Worm (Caenorhabditis elegans) whole organism, L3 larva: ENCODE data around the gene aakb-1.

Experiments used
- R02D3.7 ChIP-seq: fragments of 150-350 bp; optimal IDR thresholded peaks from 2 replicates; lab custom pipeline; 2014; ENCODE audit warnings: missing biosample characterization, missing genetic modification characterization
- aly-2 ChIP-seq: fragments of 150-350 bp; optimal IDR thresholded peaks from 2 replicates; lab custom pipeline; 2014; ENCODE audit warnings: missing biosample characterization, missing genetic modification characterization
- ceh-16 ChIP-seq: sonication (generic microtip); optimal IDR thresholded peaks from 2 replicates; lab custom pipeline; 2017; ENCODE audit warnings: missing biosample characterization, missing genetic modification characterization
- ceh-28 ChIP-seq: fragments of 150-350 bp; optimal IDR thresholded peaks from 2 replicates; lab custom pipeline; 2014; ENCODE audit warnings: missing biosample characterization, missing genetic modification reagents, missing genetic modification characterization
- ceh-9 ChIP-seq: sonication (generic microtip); optimal IDR thresholded peaks from 2 replicates; lab custom pipeline; 2018; ENCODE audit warnings: missing biosample characterization, missing genetic modification characterization
- daf-12 ChIP-seq: fragments of 150-350 bp; optimal IDR thresholded peaks from 2 replicates; lab custom pipeline; 2014; ENCODE audit warnings: missing biosample characterization, missing genetic modification reagents, missing genetic modification characterization
- egl-27 ChIP-seq: sonication (generic microtip); optimal IDR thresholded peaks from 4 replicates; lab custom pipeline; 2017; ENCODE audit warnings: missing biosample characterization, missing genetic modification reagents, missing genetic modification characterization
- egl-5 ChIP-seq: fragments of 150-350 bp; optimal IDR thresholded peaks from 2 replicates; lab custom pipeline; 2017; ENCODE audit warnings: missing biosample characterization, missing genetic modification reagents, missing genetic modification characterization, inconsistent platforms
- elt-1 ChIP-seq: fragments of 150-350 bp; optimal IDR thresholded peaks from 2 replicates; lab custom pipeline; 2014; ENCODE audit warnings: missing biosample characterization, missing genetic modification characterization
- elt-2 ChIP-seq: sonication (generic microtip); optimal IDR thresholded peaks from 2 replicates; lab custom pipeline; 2016; ENCODE audit warnings: missing genetic modification reagents, mild to moderate bottlenecking, missing genetic modification characterization, missing compliant biosample characterization
- elt-3 ChIP-seq, 3 experiments: fragments of 150-350 bp in 1 of 3; sonication (generic microtip) in 2 of 3; optimal IDR thresholded peaks; 2 replicates in 2 of 3; 4 replicates in 1 of 3; lab custom pipeline; 2014 to 2017; ENCODE audit warnings: missing biosample characterization in 3 of 3, missing genetic modification characterization in 3 of 3
- eor-1 ChIP-seq, 2 experiments: fragments of 150-350 bp; optimal IDR thresholded peaks; 2 replicates each; lab custom pipeline; 2014 to 2018; ENCODE audit warnings: missing biosample characterization in 2 of 2, missing genetic modification characterization in 2 of 2
- fkh-10 ChIP-seq: sonication (generic microtip); optimal IDR thresholded peaks from 2 replicates; lab custom pipeline; 2017; ENCODE audit warnings: missing biosample characterization, missing genetic modification reagents, missing genetic modification characterization
- fkh-2 ChIP-seq: fragments of 150-350 bp; optimal IDR thresholded peaks from 2 replicates; lab custom pipeline; 2014; ENCODE audit warnings: missing biosample characterization, missing genetic modification reagents, missing genetic modification characterization
- fos-1 ChIP-seq: fragments of 150-350 bp; optimal IDR thresholded peaks from 2 replicates; lab custom pipeline; 2014; ENCODE audit warnings: missing biosample characterization, missing genetic modification characterization
- jun-1 ChIP-seq: fragments of 150-350 bp; optimal IDR thresholded peaks from 2 replicates; lab custom pipeline; 2014; ENCODE audit warnings: missing biosample characterization, missing genetic modification reagents, missing genetic modification characterization
- lin-15B ChIP-seq: fragments of 150-350 bp; optimal IDR thresholded peaks from 2 replicates; lab custom pipeline; 2014; ENCODE audit warnings: missing biosample characterization, missing genetic modification characterization
- lin-39 ChIP-seq: fragments of 150-350 bp; optimal IDR thresholded peaks from 2 replicates; lab custom pipeline; 2018; ENCODE audit warnings: missing biosample characterization, missing genetic modification reagents, missing genetic modification characterization
- lsy-12 ChIP-seq: sonication (generic microtip); optimal IDR thresholded peaks from 2 replicates; lab custom pipeline; 2016; ENCODE audit warnings: mild to moderate bottlenecking, missing genetic modification characterization, missing compliant biosample characterization
- mdl-1 ChIP-seq: fragments of 150-350 bp; optimal IDR thresholded peaks from 2 replicates; lab custom pipeline; 2014; ENCODE audit warnings: missing biosample characterization, missing genetic modification characterization
- nfya-1 ChIP-seq: sonication (generic microtip); optimal IDR thresholded peaks from 2 replicates; lab custom pipeline; 2017; ENCODE audit warnings: missing genetic modification characterization, mild to moderate bottlenecking, missing compliant biosample characterization, antibody characterized with exemption, moderate library complexity; ENCODE audit not compliant: insufficient read depth
- nhr-11 ChIP-seq: fragments of 150-350 bp; optimal IDR thresholded peaks from 2 replicates; lab custom pipeline; 2014; ENCODE audit warnings: missing biosample characterization, missing genetic modification characterization
- nhr-12 ChIP-seq: fragments of 150-350 bp; optimal IDR thresholded peaks from 2 replicates; lab custom pipeline; 2014; ENCODE audit warnings: missing biosample characterization, missing genetic modification characterization
- nhr-23 ChIP-seq: fragments of 150-350 bp; optimal IDR thresholded peaks from 2 replicates; lab custom pipeline; 2014; ENCODE audit warnings: missing biosample characterization, missing genetic modification reagents, missing genetic modification characterization
- nhr-25 ChIP-seq: sonication (generic microtip); optimal IDR thresholded peaks from 2 replicates; lab custom pipeline; 2017; ENCODE audit warnings: missing biosample characterization, missing genetic modification characterization
- nhr-43 ChIP-seq: sonication (generic microtip); optimal IDR thresholded peaks from 2 replicates; lab custom pipeline; 2016; ENCODE audit warnings: mild to moderate bottlenecking, missing genetic modification characterization, missing compliant biosample characterization; ENCODE audit not compliant: poor library complexity, severe bottlenecking
- nhr-67 ChIP-seq: fragments of 150-350 bp; optimal IDR thresholded peaks from 2 replicates; lab custom pipeline; 2014; ENCODE audit warnings: missing biosample characterization, missing genetic modification characterization
- nhr-76 ChIP-seq: fragments of 150-350 bp; sonication (generic microtip); optimal IDR thresholded peaks from 5 replicates; lab custom pipeline; 2014; ENCODE audit warnings: missing biosample characterization, missing genetic modification characterization
- nhr-77 ChIP-seq: fragments of 150-350 bp; optimal IDR thresholded peaks from 2 replicates; lab custom pipeline; 2014; ENCODE audit warnings: missing biosample characterization, missing genetic modification characterization
- pha-4 ChIP-seq: fragments of 150-350 bp; optimal IDR thresholded peaks from 2 replicates; lab custom pipeline; 2014; ENCODE audit warnings: missing biosample characterization, missing genetic modification reagents, missing genetic modification characterization
- sea-2 ChIP-seq: fragments of 150-350 bp; sonication (generic microtip); optimal IDR thresholded peaks from 4 replicates; lab custom pipeline; 2014; ENCODE audit warnings: missing biosample characterization, missing genetic modification reagents, missing genetic modification characterization
- unc-62 ChIP-seq: fragments of 150-350 bp; sonication (generic microtip); optimal IDR thresholded peaks from 4 replicates; lab custom pipeline; 2014; ENCODE audit warnings: missing biosample characterization, missing genetic modification reagents, missing genetic modification characterization
- zag-1 ChIP-seq: fragments of 150-350 bp; optimal IDR thresholded peaks from 2 replicates; lab custom pipeline; 2014; ENCODE audit warnings: missing biosample characterization, missing genetic modification characterization
- ztf-11 ChIP-seq: fragments of 150-350 bp; optimal IDR thresholded peaks from 2 replicates; lab custom pipeline; 2014; ENCODE audit warnings: missing biosample characterization, missing genetic modification characterization
- ztf-4 ChIP-seq: fragments of 150-350 bp; optimal IDR thresholded peaks from 2 replicates; lab custom pipeline; 2014; ENCODE audit warnings: missing biosample characterization, missing genetic modification characterization

The aakb-1 gene

ce11 chrX:13755469-13755868 lies at the start of gene aakb-1:
Gene aakb-1, plus strand, starts transcription at chrX:13755769.
- no peak for TF ChIP-seq fos-1 (tag; lab: Kevin White, UChicago)
- TF ChIP-seq zag-1: no peak
- TF ChIP-seq, all 47 proteins: peak for 0

ce11 chrX:13706607-13707006 lies 49.0 kb upstream of the aakb-1 start, which contains the start of gene K02D3.1:
Gene K02D3.1, plus strand, starts transcription at chrX:13706907.
- no peak for TF ChIP-seq ztf-11 (tag; lab: Kevin White, UChicago)
- TF ChIP-seq elt-3 (tag; optimal IDR thresholded peaks at IDR 0.05; lab: Kevin White, UChicago): no peak
- no peak for TF ChIP-seq nhr-77
- no peak for TF ChIP-seq fos-1 (tag; lab: Kevin White, UChicago)
- no peak for TF ChIP-seq sea-2 (GFP tag; lab: Kevin White, UChicago)
- no peak for TF ChIP-seq ceh-28
- TF ChIP-seq nhr-11 (tag; lab: Kevin White, UChicago): no peak

ce11 chrX:13709060-13709459 lies 46.5 kb upstream of the aakb-1 start:
- TF ChIP-seq egl-5 (tag; lab: Kevin White, UChicago) (no peak), nfya-1 (no peak), R02D3.7 (no peak), fkh-2 (tag; lab: Kevin White, UChicago) (no peak), elt-2 (no peak), aly-2 (tag; lab: Kevin White, UChicago) (no peak), jun-1 (no peak), nhr-25 (tag; lab: Kevin White, UChicago) (no peak), mdl-1 (tag; lab: Kevin White, UChicago) (no peak), ztf-11 (tag; lab: Kevin White, UChicago) (no peak), unc-62 (no peak), daf-12 (tag; lab: Kevin White, UChicago) (no peak), nhr-67 (tag; lab: Kevin White, UChicago) (no peak), fkh-10 (no peak), nhr-76 (no peak), fos-1 (tag; lab: Kevin White, UChicago) (no peak), ceh-9 (tag; lab: Kevin White, UChicago) (no peak), egl-27 (no peak), pha-4 (tag; lab: Kevin White, UChicago) (no peak), eor-1 (tag; optimal IDR thresholded peaks at IDR 0.05; lab: Kevin White, UChicago) (no peak)

ce11 chrX:13711909-13712308 lies 43.7 kb upstream of the aakb-1 start, which contains the start of gene K02D3.2:
Gene K02D3.2, minus strand, starts transcription at chrX:13712009.
- TF ChIP-seq ceh-9 (tag; lab: Kevin White, UChicago) (no peak), R02D3.7 (no peak), nhr-76 (no peak), fkh-10 (no peak), nhr-12 (no peak), ztf-4 (tag; lab: Kevin White, UChicago) (no peak), ceh-28 (no peak), lin-39 (tag; lab: Kevin White, UChicago) (no peak), elt-1 (no peak), pha-4 (tag; lab: Kevin White, UChicago) (no peak), elt-2 (no peak), ceh-16 (tag; lab: Kevin White, UChicago) (no peak), elt-3 (tag; optimal IDR thresholded peaks at IDR 0.05; lab: Kevin White, UChicago) (no peak), lin-15B (tag; lab: Kevin White, UChicago) (no peak), daf-12 (tag; lab: Kevin White, UChicago) (no peak), nhr-43 (tag; lab: Kevin White, UChicago) (no peak), nhr-77 (no peak), nhr-23 (tag; lab: Kevin White, UChicago) (no peak)

- peak; percentile 13 for TF ChIP-seq egl-5 (tag; lab: Kevin White, UChicago)
- TF ChIP-seq lsy-12 (tag; lab: Kevin White, UChicago): no peak
Measured at ce11 chrX:13712992-13713391, 42.6 kb upstream of the aakb-1 start.
